Fruit fly (Drosophila melanogaster) whole organism, embryonic: Measurements from ENCODE around the gene CG34427.

Source experiments
- Aef1 ChIP-seq: fragments of 200-800 bp; sonication (Bioruptor generic); IDR thresholded peaks from 3 replicates; pipeline ENCODE4 v1.3.6; 2022; ENCODE audit warnings: missing biosample characterization, missing genetic modification characterization
- CG10209 ChIP-seq: fragments of 200-800 bp; sonication (Bioruptor generic); optimal IDR thresholded peaks from 3 replicates; lab custom pipeline; 2017; ENCODE audit warnings: missing biosample characterization, mild to moderate bottlenecking, missing genetic modification characterization, missing genetic modification reagents
- CG10565 ChIP-seq: fragments of 200-800 bp; sonication (Bioruptor generic); optimal IDR thresholded peaks from 3 replicates; lab custom pipeline; 2016; ENCODE audit warnings: missing biosample characterization, mild to moderate bottlenecking, missing genetic modification characterization
- CG11247 ChIP-seq: fragments of 200-800 bp; sonication (Bioruptor generic); IDR thresholded peaks from 2 replicates; pipeline ENCODE4 v1.3.6; 2022; ENCODE audit warnings: missing biosample characterization, missing genetic modification characterization
- CG13296 ChIP-seq: fragments of 200-800 bp; sonication (Bioruptor generic); optimal IDR thresholded peaks from 3 replicates; lab custom pipeline; 2018; ENCODE audit warnings: missing biosample characterization, mild to moderate bottlenecking, missing genetic modification characterization
- CG14860 ChIP-seq: fragments of 200-800 bp; sonication (Bioruptor generic); IDR thresholded peaks from 3 replicates; pipeline ENCODE4 v1.3.6; 2022; ENCODE audit warnings: missing biosample characterization, missing genetic modification characterization; ENCODE audit not compliant: partially characterized antibody
- CG15479 ChIP-seq: fragments of 200-800 bp; sonication (Bioruptor generic); optimal IDR thresholded peaks from 3 replicates; lab custom pipeline; 2019; ENCODE audit warnings: missing biosample characterization, mild to moderate bottlenecking, missing genetic modification characterization, moderate library complexity
- CG1647 ChIP-seq: fragments of 200-800 bp; sonication (Bioruptor generic); optimal IDR thresholded peaks from 3 replicates; lab custom pipeline; 2016; ENCODE audit warnings: missing biosample characterization, missing genetic modification characterization
- CG16863 ChIP-seq: fragments of 200-800 bp; sonication (Bioruptor generic); optimal IDR thresholded peaks from 3 replicates; lab custom pipeline; 2016; ENCODE audit warnings: missing biosample characterization, missing genetic modification characterization
- CG17361 ChIP-seq: fragments of 200-800 bp; sonication (Bioruptor generic); IDR thresholded peaks from 3 replicates; pipeline ENCODE4 v1.3.6; 2022; ENCODE audit warnings: missing biosample characterization, missing genetic modification characterization
- CG2199 ChIP-seq: fragments of 200-800 bp; sonication (Bioruptor generic); IDR thresholded peaks from 3 replicates; pipeline ENCODE4 v1.3.6; 2022; ENCODE audit warnings: missing biosample characterization, missing genetic modification characterization
- CG2712 ChIP-seq: fragments of 200-800 bp; optimal IDR thresholded peaks from 3 replicates; lab custom pipeline; 2019; ENCODE audit warnings: missing biosample characterization, mild to moderate bottlenecking, missing genetic modification characterization, moderate library complexity
- CG30403 ChIP-seq: fragments of 200-800 bp; sonication (Bioruptor generic); optimal IDR thresholded peaks from 3 replicates; lab custom pipeline; 2016; ENCODE audit warnings: missing biosample characterization, missing genetic modification characterization
- CG3065 ChIP-seq: fragments of 200-800 bp; sonication (Bioruptor generic); optimal IDR thresholded peaks from 2 replicates; lab custom pipeline; 2016; ENCODE audit warnings: missing biosample characterization, missing genetic modification characterization
- CG6765 ChIP-seq: fragments of 200-800 bp; sonication (Bioruptor generic); optimal IDR thresholded peaks from 3 replicates; lab custom pipeline; 2017; ENCODE audit warnings: missing biosample characterization, mild to moderate bottlenecking, missing genetic modification characterization
- CG7786 ChIP-seq: fragments of 200-800 bp; sonication (Bioruptor generic); optimal IDR thresholded peaks from 2 replicates; lab custom pipeline; 2016; ENCODE audit warnings: missing biosample characterization, missing genetic modification characterization
- CG8290 ChIP-seq, 3 experiments: fragments of 200-800 bp; sonication (Bioruptor generic); optimal IDR thresholded peaks; 2 replicates each; lab custom pipeline; 2016 to 2019; ENCODE audit warnings: missing biosample characterization in 3 of 3, missing genetic modification characterization in 3 of 3, mild to moderate bottlenecking in 2 of 3, moderate library complexity in 1 of 3
- CG8388 ChIP-seq: fragments of 200-800 bp; sonication (Bioruptor generic); optimal IDR thresholded peaks from 2 replicates; lab custom pipeline; 2019; ENCODE audit warnings: missing biosample characterization, mild to moderate bottlenecking, missing genetic modification characterization, moderate library complexity
- CG8765 ChIP-seq: fragments of 200-800 bp; sonication (Bioruptor generic); IDR thresholded peaks from 2 replicates; pipeline ENCODE4 v1.3.6; 2022; ENCODE audit warnings: missing biosample characterization, missing genetic modification characterization
- Doc2 ChIP-seq: fragments of 200-800 bp; sonication (Bioruptor generic); IDR thresholded peaks from 2 replicates; pipeline ENCODE4 v1.3.6; 2022; ENCODE audit warnings: missing biosample characterization, missing genetic modification characterization
- Ets65A ChIP-seq: fragments of 200-800 bp; sonication (Bioruptor generic); peaks from one replicate; lab custom pipeline; 2016; ENCODE audit warnings: missing biosample characterization, missing genetic modification characterization
- Ets97D ChIP-seq: fragments of 200-800 bp; sonication (Bioruptor generic); optimal IDR thresholded peaks from 3 replicates; lab custom pipeline; 2016; ENCODE audit warnings: missing biosample characterization, missing genetic modification characterization
- Hsf ChIP-seq: fragments of 200-800 bp; sonication (Bioruptor generic); optimal IDR thresholded peaks from 3 replicates; lab custom pipeline; 2016; ENCODE audit warnings: missing biosample characterization, missing genetic modification characterization
- NC2β ChIP-seq: fragments of 200-800 bp; sonication (Bioruptor generic); optimal IDR thresholded peaks from 2 replicates; lab custom pipeline; 2016; ENCODE audit warnings: missing biosample characterization, missing genetic modification characterization
- PHDP ChIP-seq: fragments of 200-800 bp; sonication (Bioruptor generic); optimal IDR thresholded peaks from 3 replicates; lab custom pipeline; 2018; ENCODE audit warnings: missing biosample characterization, mild to moderate bottlenecking, missing genetic modification characterization, moderate library complexity
- Ravus ChIP-seq: fragments of 200-800 bp; sonication (Bioruptor generic); IDR thresholded peaks from 2 replicates; pipeline ENCODE4 v1.3.6; 2022; ENCODE audit warnings: missing biosample characterization, missing genetic modification characterization
- Side ChIP-seq: fragments of 200-800 bp; sonication (Bioruptor generic); optimal IDR thresholded peaks from 2 replicates; lab custom pipeline; 2016; ENCODE audit warnings: missing biosample characterization, missing genetic modification characterization
- Xbp1 ChIP-seq: fragments of 200-800 bp; sonication (Bioruptor generic); optimal IDR thresholded peaks from 3 replicates; lab custom pipeline; 2016; ENCODE audit warnings: missing biosample characterization, mild to moderate bottlenecking, missing genetic modification characterization
- amos ChIP-seq: fragments of 200-800 bp; sonication (Bioruptor generic); IDR thresholded peaks from 2 replicates; pipeline ENCODE4 v1.3.6; 2022; ENCODE audit warnings: missing biosample characterization, missing genetic modification characterization; ENCODE audit not compliant: partially characterized antibody
- caup ChIP-seq: fragments of 200-800 bp; sonication (Bioruptor generic); optimal IDR thresholded peaks from 3 replicates; lab custom pipeline; 2017; ENCODE audit warnings: missing biosample characterization, mild to moderate bottlenecking, missing genetic modification characterization, moderate library complexity; ENCODE audit not compliant: severe bottlenecking
- chinmo ChIP-seq: fragments of 200-800 bp; sonication (Bioruptor generic); IDR thresholded peaks from 4 replicates; pipeline ENCODE4 v1.3.6; 2022; ENCODE audit warnings: missing biosample characterization, missing genetic modification characterization; ENCODE audit not compliant: partially characterized antibody
- ci ChIP-seq: fragments of 200-800 bp; sonication (Bioruptor generic); IDR thresholded peaks from 3 replicates; pipeline ENCODE4 v1.3.6; 2022; ENCODE audit warnings: missing biosample characterization, missing genetic modification characterization
- gem ChIP-seq: fragments of 200-800 bp; sonication (Bioruptor generic); optimal IDR thresholded peaks from 2 replicates; lab custom pipeline; 2019; ENCODE audit warnings: missing biosample characterization, mild to moderate bottlenecking, missing genetic modification characterization, moderate library complexity
- insv ChIP-seq, 2 experiments: fragments of 200-800 bp; sonication (Bioruptor generic); optimal IDR thresholded peaks; 3 replicates each; lab custom pipeline; 2016 to 2018; ENCODE audit warnings: missing biosample characterization in 2 of 2, missing genetic modification characterization in 2 of 2
- ken ChIP-seq: fragments of 200-800 bp; sonication (Bioruptor generic); IDR thresholded peaks from 3 replicates; pipeline ENCODE4 v1.3.6; 2022; ENCODE audit warnings: missing biosample characterization, missing genetic modification characterization
- lbe ChIP-seq: fragments of 200-800 bp; sonication (Bioruptor generic); optimal IDR thresholded peaks from 2 replicates; lab custom pipeline; 2016; ENCODE audit warnings: missing biosample characterization, mild to moderate bottlenecking, missing genetic modification characterization
- nom ChIP-seq: fragments of 200-800 bp; sonication (Bioruptor generic); optimal IDR thresholded peaks from 2 replicates; lab custom pipeline; 2017; ENCODE audit warnings: missing biosample characterization, missing genetic modification characterization, mild to moderate bottlenecking, moderate library complexity, missing genetic modification reagents
- oc ChIP-seq: fragments of 200-800 bp; sonication (Bioruptor generic); optimal IDR thresholded peaks from 2 replicates; lab custom pipeline; 2018; ENCODE audit warnings: missing biosample characterization, mild to moderate bottlenecking, missing genetic modification characterization, moderate library complexity
- otp ChIP-seq: fragments of 200-800 bp; sonication (Bioruptor generic); IDR thresholded peaks from 3 replicates; pipeline ENCODE4, ENCODE4 v1.3.6; 2022; ENCODE audit warnings: missing biosample characterization, missing genetic modification characterization
- pan ChIP-seq, 4 experiments: fragments of >200 bp in 3 of 4; fragments of 200-800 bp in 1 of 4; sonication (Bioruptor generic) in 1 of 4; optimal IDR thresholded peaks in 3 of 4; IDR thresholded peaks in 1 of 4; 2 replicates each; pipeline versions ENCODE4 v1.3.6 to Lab custom; 2017 to 2022; ENCODE audit warnings: missing biosample characterization in 2 of 4, missing genetic modification characterization in 2 of 4, mixed read lengths in 1 of 4
- row ChIP-seq: fragments of 200-800 bp; sonication (Bioruptor generic); IDR thresholded peaks from 3 replicates; pipeline ENCODE4 v1.3.6; 2022; ENCODE audit warnings: missing biosample characterization, missing genetic modification characterization
- sc ChIP-seq, 3 experiments: fragments of >200 bp in 2 of 3; fragments of 200-800 bp in 1 of 3; sonication (Bioruptor generic) in 1 of 3; optimal IDR thresholded peaks; 2 replicates in 2 of 3; 3 replicates in 1 of 3; lab custom pipeline; 2017; ENCODE audit warnings: mild to moderate bottlenecking in 1 of 3, missing biosample characterization in 1 of 3, missing genetic modification characterization in 1 of 3, missing genetic modification reagents in 1 of 3
- seq ChIP-seq: fragments of 200-800 bp; sonication (Bioruptor generic); IDR thresholded peaks from 2 replicates; pipeline ENCODE4 v1.3.6; 2022; ENCODE audit warnings: missing biosample characterization, missing genetic modification characterization
- sug ChIP-seq: fragments of 200-800 bp; optimal IDR thresholded peaks from 2 replicates; lab custom pipeline; 2019; ENCODE audit warnings: missing biosample characterization, mild to moderate bottlenecking, missing genetic modification characterization, moderate library complexity
- tap ChIP-seq: fragments of 200-800 bp; optimal IDR thresholded peaks from 3 replicates; lab custom pipeline; 2019; ENCODE audit warnings: missing biosample characterization, mild to moderate bottlenecking, missing genetic modification characterization, moderate library complexity
- unpg ChIP-seq: fragments of 200-800 bp; sonication (Bioruptor generic); optimal IDR thresholded peaks from 3 replicates; lab custom pipeline; 2018; ENCODE audit warnings: missing biosample characterization, mild to moderate bottlenecking, missing genetic modification characterization, moderate library complexity
- z ChIP-seq: fragments of 200-800 bp; sonication (Bioruptor generic); IDR thresholded peaks from 3 replicates; pipeline ENCODE4 v1.3.6; 2022; ENCODE audit warnings: missing biosample characterization, missing genetic modification characterization

The CG34427 gene

DNA sequence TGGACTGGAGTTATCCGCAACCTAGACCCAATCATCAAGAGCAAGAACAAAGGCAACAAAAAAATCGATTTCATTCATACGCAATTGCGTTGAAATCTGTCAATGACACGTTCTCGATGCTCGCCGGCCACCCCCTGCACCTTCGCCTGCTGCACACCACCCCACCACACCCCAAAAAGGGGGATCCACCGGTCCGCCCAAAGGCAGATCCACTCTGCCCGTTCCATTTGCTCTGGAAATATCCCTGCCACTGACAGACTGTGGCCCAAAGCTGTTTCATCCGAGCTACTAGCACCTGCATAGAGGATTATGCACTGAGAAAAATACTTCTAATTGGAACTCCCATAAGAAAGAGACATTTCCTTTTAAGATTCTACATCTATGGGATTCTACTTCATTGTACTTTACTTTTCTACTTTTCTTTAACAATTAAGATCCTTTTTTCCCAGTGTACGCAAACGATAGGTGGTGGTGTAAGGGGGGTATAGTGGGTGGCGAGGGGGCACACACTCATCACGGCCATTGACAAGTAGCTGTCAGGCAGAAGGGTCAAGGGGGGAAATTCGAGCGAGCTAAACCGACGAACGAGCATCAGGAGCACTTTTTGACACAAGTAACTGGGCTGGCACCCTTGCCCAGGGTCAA is 19.3 kb downstream of the CG34427 start (continued):
- TF ChIP-seq CG17361 (GFP tag; lab: Robert Waterston, UW) (peak; percentile 68; the same call in 2 of the 3 replicates), Doc2 (no peak), pan (optimal IDR thresholded peaks at IDR 0.05; lab: Kevin White, UChicago) (no peak), pan (GFP tag; optimal IDR thresholded peaks at IDR 0.05 in 1 of 2, IDR thresholded peaks at IDR 0.05 in 1 of 2) (peak in 1 of 2 experiments; percentile 43), CG2199 (no peak), amos (GFP tag; lab: Robert Waterston, UW) (no peak), Xbp1 (GFP tag; lab: Kevin White, UChicago) (peak; percentile 53), CG8290 (GFP tag; optimal IDR thresholded peaks at IDR 0.05; lab: Kevin White, UChicago) (no peak), CG8290 (tag; optimal IDR thresholded peaks at IDR 0.05; lab: Kevin White, UChicago) (peak in 1 of 2 experiments; percentile 46), Ravus (GFP tag; lab: Robert Waterston, UW) (no peak), caup (peak; percentile 26), CG8388 (peak; percentile 42), nom (peak; percentile 39), Aef1 (GFP tag; lab: Robert Waterston, UW) (0 out of 3 replicates have a peak, but pooled peaks have one; percentile 13), CG30403 (GFP tag; lab: Kevin White, UChicago) (peak; percentile 31), CG11247 (peak; percentile 29; the same call in 1 of the 2 replicates), unpg (GFP tag; lab: Kevin White, UChicago) (peak; percentile 35), oc (tag; lab: Kevin White, UChicago) (peak; percentile 15), CG8765 (GFP tag; lab: Robert Waterston, UW) (peak; percentile 24; the same call in 1 of the 2 replicates), ci (GFP tag; lab: Robert Waterston, UW) (peak; percentile 60; the same call in 2 of the 3 replicates), CG3065 (GFP tag; lab: Kevin White, UChicago) (no peak), seq (0 out of 2 replicates have a peak, but pooled peaks have one; percentile 25), CG10209 (GFP tag; lab: Kevin White, UChicago) (peak; percentile 56), PHDP (tag; lab: Kevin White, UChicago) (peak; percentile 51), CG16863 (GFP tag; lab: Kevin White, UChicago) (no peak), CG10565 (GFP tag; lab: Kevin White, UChicago) (no peak), CG13296 (no peak), lbe (GFP tag; lab: Kevin White, UChicago) (peak; percentile 23), Ets97D (GFP tag; lab: Kevin White, UChicago) (no peak), sug (tag; lab: Kevin White, UChicago) (no peak), CG2712 (tag; lab: Kevin White, UChicago) (peak; percentile 74), chinmo (GFP tag; lab: Robert Waterston, UW) (no peak), insv (GFP tag; optimal IDR thresholded peaks at IDR 0.05; lab: Kevin White, UChicago) (peak in 1 of 2 experiments; percentile 25), CG14860 (GFP tag; lab: Robert Waterston, UW) (no peak), row (GFP tag; lab: Robert Waterston, UW) (peak; percentile 56), CG1647 (GFP tag; lab: Kevin White, UChicago) (no peak), gem (tag; lab: Kevin White, UChicago) (peak; percentile 55), sc (optimal IDR thresholded peaks at IDR 0.05; lab: Kevin White, UChicago) (no peak), sc (GFP tag; optimal IDR thresholded peaks at IDR 0.05; lab: Kevin White, UChicago) (peak; percentile 49), CG6765 (GFP tag; lab: Kevin White, UChicago) (no peak), CG15479 (GFP tag; lab: Kevin White, UChicago) (no peak), NC2β (GFP tag; lab: Kevin White, UChicago) (peak; percentile 13), CG7786 (GFP tag; lab: Kevin White, UChicago) (peak; percentile 45), otp (peak; percentile 49; the same call in 1 of the 3 replicates), Side (GFP tag; lab: Kevin White, UChicago) (peak; percentile 22), Ets65A (GFP tag; lab: Kevin White, UChicago) (peak; percentile 78), tap (tag; lab: Kevin White, UChicago) (peak; percentile 3), ken (peak; percentile 67; the same call in 2 of the 3 replicates), Hsf (GFP tag; lab: Kevin White, UChicago) (peak; percentile 41), z (GFP tag; lab: Robert Waterston, UW) (peak; percentile 43; the same call in 1 of the 3 replicates)
